Fruit fly (Drosophila melanogaster) whole organism, embryonic: ENCODE results near the gene Nf-YC.
A peak's percentile ranks its signal among the peaks of the same experiment; 100 is the strongest.

Experiments
- Adf1 ChIP-seq: fragments of 200-800 bp; sonication (Bioruptor generic); IDR thresholded peaks from 2 replicates; pipeline ENCODE4 v1.3.6; 2022; ENCODE audit warnings: missing biosample characterization, missing genetic modification characterization
- B-H2 ChIP-seq: fragments of 200-800 bp; sonication (Bioruptor generic); optimal IDR thresholded peaks from 2 replicates; lab custom pipeline; 2018; ENCODE audit warnings: missing biosample characterization, mild to moderate bottlenecking, missing genetic modification characterization
- CG11085 ChIP-seq: fragments of 200-800 bp; sonication (Bioruptor generic); IDR thresholded peaks from 2 replicates; pipeline ENCODE4 v1.3.6; 2022; ENCODE audit warnings: missing biosample characterization, missing genetic modification characterization
- CG11093 ChIP-seq: fragments of 200-800 bp; sonication (Bioruptor generic); IDR thresholded peaks from 3 replicates; pipeline ENCODE4 v1.3.6; 2022; ENCODE audit warnings: missing biosample characterization, missing genetic modification characterization
- CG12071 ChIP-seq: fragments of 200-800 bp; sonication (Bioruptor generic); optimal IDR thresholded peaks from 3 replicates; lab custom pipeline; 2018; ENCODE audit warnings: missing biosample characterization, mild to moderate bottlenecking, missing genetic modification characterization
- CG12769 ChIP-seq: fragments of 200-800 bp; sonication (Bioruptor generic); optimal IDR thresholded peaks from 2 replicates; lab custom pipeline; 2019; ENCODE audit warnings: missing biosample characterization, mild to moderate bottlenecking, missing genetic modification characterization, moderate library complexity
- CG12942 ChIP-seq: fragments of 200-800 bp; sonication (Bioruptor generic); optimal IDR thresholded peaks from 3 replicates; lab custom pipeline; 2016; ENCODE audit warnings: missing biosample characterization, missing genetic modification characterization
- CG14667 ChIP-seq: fragments of 200-800 bp; sonication (Bioruptor generic); IDR thresholded peaks from 2 replicates; pipeline ENCODE4 v1.3.6; 2022; ENCODE audit warnings: missing biosample characterization, missing genetic modification characterization
- CG15269 ChIP-seq: fragments of 200-800 bp; sonication (Bioruptor generic); optimal IDR thresholded peaks from 2 replicates; lab custom pipeline; 2018; ENCODE audit warnings: missing biosample characterization, mild to moderate bottlenecking, missing genetic modification characterization, moderate library complexity
- CG15479 ChIP-seq: fragments of 200-800 bp; sonication (Bioruptor generic); optimal IDR thresholded peaks from 3 replicates; lab custom pipeline; 2019; ENCODE audit warnings: missing biosample characterization, mild to moderate bottlenecking, missing genetic modification characterization, moderate library complexity
- CG1603 ChIP-seq: fragments of 200-800 bp; sonication (Bioruptor generic); optimal IDR thresholded peaks from 2 replicates; lab custom pipeline; 2019; ENCODE audit warnings: missing biosample characterization, mild to moderate bottlenecking, missing genetic modification characterization, moderate library complexity
- CG17385 ChIP-seq: fragments of 200-800 bp; sonication (Bioruptor generic); optimal IDR thresholded peaks from 3 replicates; lab custom pipeline; 2018; ENCODE audit warnings: missing biosample characterization, mild to moderate bottlenecking, missing genetic modification characterization
- CG18476 ChIP-seq: fragments of 200-800 bp; sonication (Bioruptor generic); optimal IDR thresholded peaks from 2 replicates; lab custom pipeline; 2016; ENCODE audit warnings: missing biosample characterization, mild to moderate bottlenecking, missing genetic modification characterization
- CG18599 ChIP-seq: fragments of 200-800 bp; sonication (Bioruptor generic); optimal IDR thresholded peaks from 3 replicates; lab custom pipeline; 2017; ENCODE audit warnings: missing biosample characterization, missing genetic modification characterization, mild to moderate bottlenecking, moderate library complexity, missing genetic modification reagents
- CG2116 ChIP-seq: fragments of 200-800 bp; sonication (Bioruptor generic); optimal IDR thresholded peaks from 3 replicates; lab custom pipeline; 2018; ENCODE audit warnings: missing biosample characterization, mild to moderate bottlenecking, missing genetic modification characterization
- CG30403 ChIP-seq: fragments of 200-800 bp; sonication (Bioruptor generic); optimal IDR thresholded peaks from 3 replicates; lab custom pipeline; 2016; ENCODE audit warnings: missing biosample characterization, missing genetic modification characterization
- CG3838 ChIP-seq: fragments of 200-800 bp; sonication (Bioruptor generic); optimal IDR thresholded peaks from 3 replicates; lab custom pipeline; 2016; ENCODE audit warnings: missing biosample characterization, missing genetic modification characterization
- CG43689 ChIP-seq: fragments of 200-800 bp; sonication (Bioruptor generic); IDR thresholded peaks from 2 replicates; pipeline ENCODE4 v1.3.6; 2022; ENCODE audit warnings: missing biosample characterization, missing genetic modification characterization
- CG8281 ChIP-seq: fragments of 200-800 bp; sonication (Bioruptor generic); optimal IDR thresholded peaks from 2 replicates; lab custom pipeline; 2018; ENCODE audit warnings: missing biosample characterization, mild to moderate bottlenecking, missing genetic modification characterization, moderate library complexity
- CG8290 ChIP-seq, 3 experiments: fragments of 200-800 bp; sonication (Bioruptor generic); optimal IDR thresholded peaks; 2 replicates each; lab custom pipeline; 2016 to 2019; ENCODE audit warnings: missing biosample characterization in 3 of 3, missing genetic modification characterization in 3 of 3, mild to moderate bottlenecking in 2 of 3, moderate library complexity in 1 of 3
- CG8478 ChIP-seq: fragments of >200 bp; optimal IDR thresholded peaks from 2 replicates; lab custom pipeline; 2018
- CG8924 ChIP-seq: fragments of 200-800 bp; optimal IDR thresholded peaks from 3 replicates; lab custom pipeline; 2019; ENCODE audit warnings: missing biosample characterization, mild to moderate bottlenecking, missing genetic modification characterization, moderate library complexity
- D19A ChIP-seq: fragments of 200-800 bp; optimal IDR thresholded peaks from 3 replicates; lab custom pipeline; 2019; ENCODE audit warnings: missing biosample characterization, mild to moderate bottlenecking, missing genetic modification characterization, moderate library complexity
- Doc3 ChIP-seq: fragments of 200-800 bp; sonication (Bioruptor generic); IDR thresholded peaks from 3 replicates; pipeline ENCODE4 v1.3.6; 2022; ENCODE audit warnings: missing biosample characterization, missing genetic modification characterization; ENCODE audit not compliant: partially characterized antibody
- Fer1 ChIP-seq: fragments of 200-800 bp; sonication (Bioruptor generic); optimal IDR thresholded peaks from 2 replicates; lab custom pipeline; 2017; ENCODE audit warnings: missing biosample characterization, mild to moderate bottlenecking, missing genetic modification characterization
- Hey ChIP-seq: fragments of 200-800 bp; sonication (Bioruptor generic); optimal IDR thresholded peaks from 3 replicates; lab custom pipeline; 2018; ENCODE audit warnings: missing biosample characterization, mild to moderate bottlenecking, missing genetic modification characterization
- Med ChIP-seq: fragments of 200-800 bp; sonication (Bioruptor generic); peaks from one replicate; lab custom pipeline; 2016; ENCODE audit warnings: missing biosample characterization, missing genetic modification characterization, mild to moderate bottlenecking, inconsistent platforms, moderate library complexity
- Nf-YB ChIP-seq: fragments of 200-800 bp; sonication (Bioruptor generic); optimal IDR thresholded peaks from 3 replicates; lab custom pipeline; 2019; ENCODE audit warnings: missing biosample characterization, mild to moderate bottlenecking, missing genetic modification characterization, moderate library complexity
- Nf-YC ChIP-seq: fragments of 200-800 bp; optimal IDR thresholded peaks from 3 replicates; lab custom pipeline; 2019; ENCODE audit warnings: missing biosample characterization, mild to moderate bottlenecking, missing genetic modification characterization, moderate library complexity
- Opbp ChIP-seq: fragments of 200-800 bp; sonication (Bioruptor generic); IDR thresholded peaks from 3 replicates; pipeline ENCODE4 v1.3.6; 2022; ENCODE audit warnings: missing biosample characterization, missing genetic modification characterization; ENCODE audit not compliant: partially characterized antibody
- Ptx1 ChIP-seq: fragments of 200-800 bp; sonication (Bioruptor generic); IDR thresholded peaks from 2 replicates; pipeline ENCODE4 v1.3.6; 2022; ENCODE audit warnings: missing biosample characterization, missing genetic modification characterization
- Rx ChIP-seq: fragments of 200-800 bp; sonication (Bioruptor generic); IDR thresholded peaks from 2 replicates; pipeline ENCODE4 v1.3.6; 2022; ENCODE audit warnings: missing biosample characterization, missing genetic modification characterization
- Scr ChIP-seq: fragments of 200-800 bp; sonication (Bioruptor generic); IDR thresholded peaks from 2 replicates; pipeline ENCODE4 v1.3.6; 2022; ENCODE audit warnings: missing biosample characterization, missing genetic modification characterization; ENCODE audit not compliant: partially characterized antibody
- Six4 ChIP-seq: fragments of 200-800 bp; sonication (Bioruptor generic); optimal IDR thresholded peaks from 2 replicates; lab custom pipeline; 2016; ENCODE audit warnings: missing biosample characterization, missing genetic modification characterization
- Sox102F ChIP-seq: fragments of 200-800 bp; sonication (Bioruptor generic); optimal IDR thresholded peaks from 2 replicates; lab custom pipeline; 2018; ENCODE audit warnings: missing biosample characterization, mild to moderate bottlenecking, missing genetic modification characterization, moderate library complexity
- Sry-δ ChIP-seq: fragments of 200-800 bp; sonication (Bioruptor generic); optimal IDR thresholded peaks from 2 replicates; lab custom pipeline; 2016; ENCODE audit warnings: missing biosample characterization, missing genetic modification characterization
- Ssrp ChIP-seq: fragments of 200-800 bp; sonication (Bioruptor generic); optimal IDR thresholded peaks from 2 replicates; lab custom pipeline; 2018; ENCODE audit warnings: missing biosample characterization, mild to moderate bottlenecking, missing genetic modification characterization, moderate library complexity
- caup ChIP-seq: fragments of 200-800 bp; sonication (Bioruptor generic); optimal IDR thresholded peaks from 3 replicates; lab custom pipeline; 2017; ENCODE audit warnings: missing biosample characterization, mild to moderate bottlenecking, missing genetic modification characterization, moderate library complexity; ENCODE audit not compliant: severe bottlenecking
- cg ChIP-seq: fragments of 200-800 bp; sonication (Bioruptor generic); optimal IDR thresholded peaks from 3 replicates; lab custom pipeline; 2019; ENCODE audit warnings: missing biosample characterization, mild to moderate bottlenecking, missing genetic modification characterization, moderate library complexity
- ci ChIP-seq: fragments of 200-800 bp; sonication (Bioruptor generic); IDR thresholded peaks from 3 replicates; pipeline ENCODE4 v1.3.6; 2022; ENCODE audit warnings: missing biosample characterization, missing genetic modification characterization
- croc ChIP-seq: fragments of 200-800 bp; sonication (Bioruptor generic); conservative IDR thresholded peaks from 3 replicates; pipeline ENCODE4 v1.3.6; 2022; ENCODE audit warnings: missing biosample characterization, missing genetic modification characterization
- crol ChIP-seq: fragments of 200-800 bp; sonication (Bioruptor generic); IDR thresholded peaks from 2 replicates; pipeline ENCODE4 v1.3.6; 2022; ENCODE audit warnings: missing biosample characterization, missing genetic modification characterization
- disco-r ChIP-seq: fragments of 200-800 bp; sonication (Bioruptor generic); optimal IDR thresholded peaks from 2 replicates; lab custom pipeline; 2016; ENCODE audit warnings: missing biosample characterization, missing genetic modification characterization
- nom ChIP-seq: fragments of 200-800 bp; sonication (Bioruptor generic); optimal IDR thresholded peaks from 2 replicates; lab custom pipeline; 2017; ENCODE audit warnings: missing biosample characterization, missing genetic modification characterization, mild to moderate bottlenecking, moderate library complexity, missing genetic modification reagents
- psq ChIP-seq: fragments of 200-800 bp; sonication (Bioruptor generic); optimal IDR thresholded peaks from 2 replicates; lab custom pipeline; 2017; ENCODE audit warnings: missing biosample characterization, missing genetic modification characterization
- row ChIP-seq: fragments of 200-800 bp; sonication (Bioruptor generic); IDR thresholded peaks from 3 replicates; pipeline ENCODE4 v1.3.6; 2022; ENCODE audit warnings: missing biosample characterization, missing genetic modification characterization
- seq ChIP-seq: fragments of 200-800 bp; sonication (Bioruptor generic); IDR thresholded peaks from 2 replicates; pipeline ENCODE4 v1.3.6; 2022; ENCODE audit warnings: missing biosample characterization, missing genetic modification characterization
- sob ChIP-seq: fragments of 200-800 bp; sonication (Bioruptor generic); IDR thresholded peaks from 2 replicates; pipeline ENCODE4 v1.3.6; 2022; ENCODE audit warnings: missing biosample characterization, missing genetic modification characterization
- usp ChIP-seq: fragments of >200 bp; optimal IDR thresholded peaks from 2 replicates; lab custom pipeline; 2017; ENCODE audit warnings: missing biosample characterization, missing genetic modification characterization
- vfl ChIP-seq: fragments of 200-800 bp; sonication (Bioruptor generic); optimal IDR thresholded peaks from 2 replicates; lab custom pipeline; 2016; ENCODE audit warnings: missing biosample characterization, missing genetic modification characterization

Nf-YC gene

DNA sequence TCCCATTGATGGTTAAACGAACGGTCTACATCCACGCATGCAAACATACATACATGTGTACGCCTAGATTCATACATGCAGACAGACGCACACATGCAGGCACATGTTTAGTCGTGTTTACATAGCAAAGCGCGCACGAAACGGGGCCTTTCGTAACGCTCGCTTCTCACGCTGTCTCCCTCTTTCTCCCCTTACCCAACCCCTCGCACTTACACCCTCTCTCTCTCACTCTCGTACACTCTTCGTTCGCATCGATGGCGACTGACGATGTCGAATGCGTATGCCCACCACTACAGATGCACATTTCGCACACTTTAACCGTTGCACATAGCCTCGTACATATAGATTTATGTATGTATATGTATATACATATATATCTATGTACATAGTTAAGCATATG is 45.3 kb upstream of the Nf-YC start (continued):
- no peak for TF ChIP-seq croc (GFP tag; lab: Robert Waterston, UW)
- TF ChIP-seq nom (GFP tag; lab: Kevin White, UChicago): peak; percentile 22
- no peak for TF ChIP-seq CG30403
- TF ChIP-seq CG43689 (GFP tag; lab: Robert Waterston, UW): no peak
- peak; percentile 13 for TF ChIP-seq D19A (tag; lab: Kevin White, UChicago)
- no peak for TF ChIP-seq CG8281 (tag; lab: Kevin White, UChicago)
- no peak for TF ChIP-seq Rx (GFP tag; lab: Robert Waterston, UW)
- TF ChIP-seq CG12942: no peak
- TF ChIP-seq CG11085: no peak
- TF ChIP-seq CG8924 (tag; lab: Kevin White, UChicago): peak; percentile 9
- peak; percentile 64 for TF ChIP-seq CG12769 (tag; lab: Kevin White, UChicago)
- no peak for TF ChIP-seq CG15269 (tag; lab: Kevin White, UChicago)
- no peak for TF ChIP-seq usp (GFP tag; lab: Kevin White, UChicago)
- no peak for TF ChIP-seq CG14667 (GFP tag; lab: Robert Waterston, UW)
- no peak for TF ChIP-seq Scr (GFP tag; lab: Robert Waterston, UW)
- peak; percentile 44 for TF ChIP-seq Nf-YC (tag; lab: Kevin White, UChicago)
- peak; percentile 7 for TF ChIP-seq caup
- no peak for TF ChIP-seq Doc3
- peak; percentile 56 for TF ChIP-seq Hey (tag; lab: Kevin White, UChicago)
- TF ChIP-seq psq (GFP tag; lab: Kevin White, UChicago): peak; percentile 45
- TF ChIP-seq CG12071 (GFP tag; lab: Kevin White, UChicago): peak; percentile 36
- TF ChIP-seq vfl (GFP tag; lab: Kevin White, UChicago): no peak
- TF ChIP-seq CG18476 (GFP tag; lab: Kevin White, UChicago): no peak
- no peak for TF ChIP-seq Sry-δ (GFP tag; lab: Kevin White, UChicago)
- no peak for TF ChIP-seq Nf-YB (GFP tag; lab: Kevin White, UChicago)
- TF ChIP-seq Adf1: peak; percentile 73
- TF ChIP-seq disco-r: no peak
- TF ChIP-seq CG2116 (GFP tag; lab: Kevin White, UChicago): no peak
- peak; percentile 43; the same call in 1 of the 3 replicates for TF ChIP-seq ci (GFP tag; lab: Robert Waterston, UW)
- peak; percentile 10 for TF ChIP-seq CG1603 (tag; lab: Kevin White, UChicago)
- peak; percentile 87 for TF ChIP-seq crol (GFP tag; lab: Robert Waterston, UW)
- TF ChIP-seq CG8290 (GFP tag; optimal IDR thresholded peaks at IDR 0.05; lab: Kevin White, UChicago): peak; percentile 38
- peak; percentile 55 to 82 for TF ChIP-seq CG8290 (tag; optimal IDR thresholded peaks at IDR 0.05; lab: Kevin White, UChicago)
- peak; percentile 88 for TF ChIP-seq cg (GFP tag; lab: Kevin White, UChicago)
- no peak for TF ChIP-seq Six4
- TF ChIP-seq CG15479 (GFP tag; lab: Kevin White, UChicago): peak; percentile 36
- TF ChIP-seq row: 0 out of 3 replicates have a peak, but pooled peaks have one; percentile 17
- no peak for TF ChIP-seq Ssrp (tag; lab: Kevin White, UChicago)
- TF ChIP-seq CG17385 (GFP tag; lab: Kevin White, UChicago): peak; percentile 2
- no peak for TF ChIP-seq seq (GFP tag; lab: Robert Waterston, UW)
- 0 out of 2 replicates have a peak, but pooled peaks have one; percentile 28 for TF ChIP-seq sob
- TF ChIP-seq Med (GFP tag; lab: Kevin White, UChicago): peak; percentile 51
- TF ChIP-seq CG18599 (GFP tag; lab: Kevin White, UChicago): peak; percentile 55
- no peak for TF ChIP-seq CG3838 (GFP tag; lab: Kevin White, UChicago)
- peak; percentile 89 for TF ChIP-seq CG8478 (lab: Kevin White, UChicago)
- TF ChIP-seq B-H2 (GFP tag; lab: Kevin White, UChicago): peak; percentile 16
- TF ChIP-seq Ptx1: no peak
- no peak for TF ChIP-seq Sox102F (GFP tag; lab: Kevin White, UChicago)
- TF ChIP-seq CG11093 (GFP tag; lab: Robert Waterston, UW): no peak
- TF ChIP-seq Opbp (GFP tag; lab: Robert Waterston, UW): 0 out of 3 replicates have a peak, but pooled peaks have one; percentile 24
- peak; percentile 12 for TF ChIP-seq Fer1 (GFP tag; lab: Kevin White, UChicago)
